Fruit fly (Drosophila melanogaster): ENCODE measurements around the gene cib.

The cib gene

dm6 chrX:4105830-4106233 lies at the start of gene cib (continued):
- TF ChIP-seq vnd (GFP tag; IDR thresholded peaks at IDR 0.05; ENCODE audit: partially characterized antibody) (peak; percentile 67), pzg (GFP tag; optimal IDR thresholded peaks at IDR 0.05) (peak; percentile 99), CG33557 (GFP tag; optimal IDR thresholded peaks at IDR 0.05) (peak; percentile 31), CG34224 (GFP tag; IDR thresholded peaks at IDR 0.05; ENCODE audit: partially characterized antibody) (peak; percentile 69; the same call in 2 of the 3 replicates), lmd (GFP tag; IDR thresholded peaks at IDR 0.05) (no peak), aop (GFP tag; IDR thresholded peaks at IDR 0.05) (no peak), insv (GFP tag; optimal IDR thresholded peaks at IDR 0.05) (peak in 1 of 2 experiments; percentile 79), nom (GFP tag; optimal IDR thresholded peaks at IDR 0.05) (peak; percentile 49), tup (GFP tag; optimal IDR thresholded peaks at IDR 0.05) (no peak), MBD-R2 (GFP tag; IDR thresholded peaks at IDR 0.05) (peak; percentile 55), psq (GFP tag; optimal IDR thresholded peaks at IDR 0.05) (no peak), CG13296 (GFP tag; optimal IDR thresholded peaks at IDR 0.05) (peak; percentile 32), Dfd (GFP tag; optimal IDR thresholded peaks at IDR 0.05) (no peak), CG11456 (GFP tag; IDR thresholded peaks at IDR 0.05) (0 out of 3 replicates have a peak, but pooled peaks have one; percentile 34), pb (GFP tag; optimal IDR thresholded peaks at IDR 0.05) (no peak), Lpt (GFP tag; optimal IDR thresholded peaks at IDR 0.05) (no peak), Dref (GFP tag; IDR thresholded peaks at IDR 0.05) (peak; percentile 53), schlank (tag; optimal IDR thresholded peaks at IDR 0.05) (no peak), hbn (GFP tag; IDR thresholded peaks at IDR 0.05; ENCODE audit: partially characterized antibody) (peak; percentile 81), CG10543 (GFP tag; optimal IDR thresholded peaks at IDR 0.05) (peak; percentile 58), slbo (GFP tag; IDR thresholded peaks at IDR 0.05) (peak; percentile 43; the same call in 1 of the 2 replicates), CG17385 (GFP tag; optimal IDR thresholded peaks at IDR 0.05) (peak; percentile 43), CG12391 (tag; optimal IDR thresholded peaks at IDR 0.05) (peak; percentile 38), CG7839 (tag; optimal IDR thresholded peaks at IDR 0.05) (peak; percentile 26), Eip74EF (GFP tag; optimal IDR thresholded peaks at IDR 0.05) (peak in 1 of 2 experiments; percentile 30), prd (optimal IDR thresholded peaks at IDR 0.05) (no peak), prd (GFP tag; IDR thresholded peaks at IDR 0.05) (peak; percentile 36; the same call in 1 of the 3 replicates), ken (GFP tag; IDR thresholded peaks at IDR 0.05) (0 out of 3 replicates have a peak, but pooled peaks have one; percentile 39), hb (GFP tag; IDR thresholded peaks at IDR 0.05; ENCODE audit: partially characterized antibody) (0 out of 3 replicates have a peak, but pooled peaks have one; percentile 52), CG14860 (GFP tag; IDR thresholded peaks at IDR 0.05; ENCODE audit: partially characterized antibody) (peak; percentile 50; the same call in 2 of the 3 replicates), CG10321 (GFP tag; IDR thresholded peaks at IDR 0.05) (no peak), ash1 (GFP tag; optimal IDR thresholded peaks at IDR 0.05) (no peak), grau (tag; optimal IDR thresholded peaks at IDR 0.05) (peak; percentile 49), Scr (GFP tag; IDR thresholded peaks at IDR 0.05; ENCODE audit: partially characterized antibody) (peak; percentile 82), CG13624 (GFP tag; optimal IDR thresholded peaks at IDR 0.05) (peak; percentile 24), CG32772 (GFP tag; IDR thresholded peaks at IDR 0.05) (peak; percentile 43; the same call in 1 of the 2 replicates), CG6254 (GFP tag; optimal IDR thresholded peaks at IDR 0.05) (no peak), Hr51 (GFP tag; optimal IDR thresholded peaks at IDR 0.05) (peak; percentile 12), CG6813 (GFP tag; optimal IDR thresholded peaks at IDR 0.05) (no peak), Ets97D (GFP tag; optimal IDR thresholded peaks at IDR 0.05) (peak; percentile 83), CG8478 (optimal IDR thresholded peaks at IDR 0.05) (peak; percentile 19), CG11560 (tag; IDR thresholded peaks at IDR 0.05) (peak; percentile 86; the same call in 2 of the 3 replicates), zfh1 (GFP tag; IDR thresholded peaks at IDR 0.05) (no peak), CG17829 (tag; optimal IDR thresholded peaks at IDR 0.05) (peak; percentile 72), CG30431 (GFP tag; optimal IDR thresholded peaks at IDR 0.05) (no peak), Ssrp (tag; optimal IDR thresholded peaks at IDR 0.05) (no peak), CG16813 (GFP tag; IDR thresholded peaks at IDR 0.05; ENCODE audit: partially characterized antibody) (peak; percentile 82), Atf6 (GFP tag; IDR thresholded peaks at IDR 0.05) (no peak), D (optimal IDR thresholded peaks at IDR 0.05) (no peak), D (GFP tag; optimal IDR thresholded peaks at IDR 0.05) (no peak)
